Worm (Caenorhabditis elegans): ENCODE measurements around the gene ZK105.5.

DNA sequence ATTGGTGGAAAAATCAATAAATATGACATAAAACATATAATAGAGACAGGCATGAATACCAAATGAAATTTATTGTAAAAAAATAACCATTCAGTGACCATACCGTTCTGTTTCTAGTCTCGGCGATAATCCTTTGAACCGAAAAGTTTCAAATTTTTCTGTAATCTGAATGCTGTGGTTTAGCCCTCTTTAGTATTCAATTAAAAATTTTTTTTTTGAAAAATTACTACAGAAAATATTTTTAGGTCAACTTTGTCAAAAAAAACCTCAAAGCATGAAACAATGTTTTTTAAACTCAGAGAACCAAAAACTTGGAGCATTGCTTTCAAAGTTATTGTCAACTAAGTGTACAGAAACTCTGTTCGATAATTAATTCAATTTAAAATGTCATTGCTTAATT, 9.0 kb downstream of the ZK105.5 start, which contains the start of gene ZK105.11:
- TF ChIP-seq fos-1 (tag; optimal IDR thresholded peaks at IDR 0.05) (no peak), ama-1 (optimal IDR thresholded peaks at IDR 0.05) (no peak)

All from whole organism, L3 larva.